Worm (Caenorhabditis elegans) whole organism, young adult: ENCODE measurements around the gene drp-1.

Experiments
- B0336.3 ChIP-seq: fragments of 200-800 bp; sonication (Bioruptor generic); IDR thresholded peaks from 2 replicates; pipeline ENCODE4 v1.3.6; 2022; ENCODE audit warnings: missing genetic modification characterization, missing compliant biosample characterization
- F23B12.7 ChIP-seq: sonication (generic microtip); optimal IDR thresholded peaks from 2 replicates; lab custom pipeline; 2017; ENCODE audit warnings: missing genetic modification characterization, mild to moderate bottlenecking, missing compliant biosample characterization, antibody characterized with exemption, moderate library complexity; ENCODE audit not compliant: insufficient read depth
- F55B11.4 ChIP-seq: sonication (generic microtip); optimal IDR thresholded peaks from 2 replicates; lab custom pipeline; 2016; ENCODE audit warnings: missing compliant biosample characterization, missing genetic modification characterization, borderline replicate concordance; ENCODE audit not compliant: insufficient read depth
- K12H6.12 ChIP-seq: fragments of 200-800 bp; sonication (Bioruptor generic); optimal IDR thresholded peaks from 2 replicates; lab custom pipeline; 2018; ENCODE audit warnings: mild to moderate bottlenecking, missing genetic modification characterization, missing compliant biosample characterization
- Y53F4B.3 ChIP-seq: fragments of 200-800 bp; sonication (Bioruptor generic); IDR thresholded peaks from 2 replicates; pipeline ENCODE4 v1.3.6; 2022; ENCODE audit warnings: missing genetic modification reagents, missing genetic modification characterization, missing compliant biosample characterization
- cebp-1 ChIP-seq, 2 experiments: fragments of 200-800 bp in 1 of 2; sonication (Bioruptor generic) in 1 of 2; sonication (generic microtip) in 1 of 2; IDR thresholded peaks in 1 of 2; optimal IDR thresholded peaks in 1 of 2; 2 replicates each; pipeline versions ENCODE4 v1.3.6 to Lab custom; 2017 to 2022; ENCODE audit warnings: missing compliant biosample characterization in 2 of 2, missing genetic modification characterization in 2 of 2, mild to moderate bottlenecking in 1 of 2, missing genetic modification reagents in 1 of 2, moderate library complexity in 1 of 2
- dox-1 ChIP-seq: fragments of 200-800 bp; sonication (Bioruptor generic); IDR thresholded peaks from 2 replicates; pipeline ENCODE4 v1.3.6; 2022; ENCODE audit warnings: missing genetic modification reagents, missing genetic modification characterization, missing compliant biosample characterization
- ets-4 ChIP-seq: fragments of 200-800 bp; sonication (Bioruptor generic); optimal IDR thresholded peaks from 2 replicates; lab custom pipeline; 2018; ENCODE audit warnings: mild to moderate bottlenecking, missing genetic modification characterization, missing compliant biosample characterization
- hmg-20 ChIP-seq: fragments of 200-800 bp; sonication (Bioruptor generic); IDR thresholded peaks from 2 replicates; pipeline ENCODE4 v1.3.6; 2022; ENCODE audit warnings: missing genetic modification reagents, missing genetic modification characterization, missing compliant biosample characterization
- hsf-1 ChIP-seq: fragments of 200-800 bp; sonication (Bioruptor generic); IDR thresholded peaks from 2 replicates; pipeline ENCODE4 v1.3.6; 2022; ENCODE audit warnings: missing genetic modification reagents, missing genetic modification characterization, missing compliant biosample characterization
- let-526 ChIP-seq: fragments of 200-800 bp; sonication (Bioruptor generic); IDR thresholded peaks from 2 replicates; pipeline ENCODE4 v1.3.6; 2022; ENCODE audit warnings: missing genetic modification reagents, missing genetic modification characterization, missing compliant biosample characterization
- let-607 ChIP-seq, 2 experiments: fragments of 200-800 bp in 1 of 2; sonication (Bioruptor generic) in 1 of 2; sonication (generic microtip) in 1 of 2; optimal IDR thresholded peaks; 2 replicates each; lab custom pipeline; 2016 to 2018; ENCODE audit warnings: mild to moderate bottlenecking in 2 of 2, missing compliant biosample characterization in 2 of 2, missing genetic modification characterization in 2 of 2, moderate library complexity in 2 of 2, missing genotype in 1 of 2
- lin-40 ChIP-seq: sonication (generic microtip); optimal IDR thresholded peaks from 2 replicates; lab custom pipeline; 2016; ENCODE audit warnings: missing genetic modification characterization, mild to moderate bottlenecking, missing compliant biosample characterization, missing genotype, missing genetic modification reagents
- madf-10 ChIP-seq: sonication (generic microtip); optimal IDR thresholded peaks from 2 replicates; lab custom pipeline; 2016; ENCODE audit warnings: mild to moderate bottlenecking, missing genetic modification characterization, missing compliant biosample characterization
- nhr-27 ChIP-seq: fragments of 200-800 bp; sonication (Bioruptor generic); optimal IDR thresholded peaks from 2 replicates; lab custom pipeline; 2018; ENCODE audit warnings: mild to moderate bottlenecking, missing genetic modification characterization, moderate library complexity, missing compliant biosample characterization
- nhr-80 ChIP-seq: sonication (generic microtip); optimal IDR thresholded peaks from 2 replicates; lab custom pipeline; 2016; ENCODE audit warnings: missing genetic modification characterization, missing compliant biosample characterization
- nhr-90 ChIP-seq: sonication (generic microtip); optimal IDR thresholded peaks from 2 replicates; lab custom pipeline; 2016; ENCODE audit warnings: missing genotype, mild to moderate bottlenecking, missing genetic modification characterization, missing compliant biosample characterization
- pha-4 ChIP-seq: fragments of 150-350 bp; sonication (generic microtip); optimal IDR thresholded peaks from 2 replicates; lab custom pipeline; 2014; ENCODE audit warnings: missing biosample characterization, missing genetic modification reagents, missing genetic modification characterization
- snpc-4 ChIP-seq, 5 experiments: fragments of 150-350 bp in 1 of 5; sonication (generic microtip) in 4 of 5; optimal IDR thresholded peaks; 2 replicates each; lab custom pipeline; 2014 to 2018; ENCODE audit warnings: missing genetic modification characterization in 5 of 5, missing biosample characterization in 3 of 5, antibody characterized with exemption in 2 of 5, mild to moderate bottlenecking in 2 of 5, missing compliant biosample characterization in 2 of 5, missing genotype in 2 of 5, moderate library complexity in 2 of 5, missing genetic modification reagents in 1 of 5
- tbp1 ChIP-seq: fragments of 200-800 bp; sonication (Bioruptor generic); optimal IDR thresholded peaks from 2 replicates; lab custom pipeline; 2018; ENCODE audit warnings: mild to moderate bottlenecking, missing genetic modification characterization, missing compliant biosample characterization
- ztf-22 ChIP-seq: fragments of 200-800 bp; sonication (Bioruptor generic); optimal IDR thresholded peaks from 2 replicates; lab custom pipeline; 2018; ENCODE audit warnings: mild to moderate bottlenecking, missing genetic modification characterization, moderate library complexity, missing compliant biosample characterization

Gene drp-1

DNA sequence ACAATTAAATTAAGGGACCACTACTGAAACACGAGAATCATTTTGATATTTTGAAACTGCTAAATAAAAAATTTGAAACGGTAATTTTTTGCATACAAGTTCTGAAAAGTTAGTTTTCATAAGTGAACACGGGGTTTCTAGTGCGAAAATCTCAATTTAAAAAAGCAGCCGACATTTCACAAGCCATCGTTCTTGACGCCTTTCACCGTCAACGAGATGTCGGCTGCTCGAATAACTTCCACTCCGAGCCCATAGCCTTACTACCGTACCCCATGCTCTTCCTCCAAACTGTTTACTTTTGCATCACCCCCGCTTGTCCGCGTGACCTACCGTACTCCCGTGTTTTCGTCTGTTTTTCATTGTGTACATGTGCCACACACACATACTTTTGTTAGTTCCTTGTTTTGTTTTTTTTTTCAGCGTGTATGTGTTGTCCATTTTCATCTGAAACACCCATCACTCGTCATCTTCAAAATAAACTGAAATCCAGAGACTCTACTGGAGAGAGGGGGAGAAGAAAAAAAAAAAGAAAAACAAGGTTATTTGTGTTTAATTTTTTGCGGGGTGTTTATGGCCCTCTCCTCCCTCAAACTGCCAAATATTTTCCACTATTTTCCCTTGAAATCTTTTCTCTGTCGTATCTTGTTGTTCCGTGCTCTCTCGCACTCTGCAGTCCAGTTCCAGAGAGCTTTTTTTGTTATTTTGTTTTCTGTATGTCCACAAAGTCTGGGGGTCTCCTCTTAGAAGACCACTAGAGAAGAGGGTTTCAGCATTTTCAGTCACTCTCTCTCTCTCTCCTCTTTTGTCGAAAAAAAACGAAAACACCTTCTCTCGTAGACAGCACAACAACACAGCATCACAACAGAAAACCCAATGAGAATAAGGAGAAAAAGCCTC lies 49.9 kb downstream of the drp-1 start:
- TF ChIP-seq F23B12.7 (tag; lab: Kevin White, UChicago) (no peak), let-526 (no peak), snpc-4 (GFP tag; optimal IDR thresholded peaks at IDR 0.05; lab: Kevin White, UChicago) (no peak), snpc-4 (tag; optimal IDR thresholded peaks at IDR 0.05; lab: Kevin White, UChicago) (peak in 3 of 4 experiments; percentile 17 to 68 (median 66)), hmg-20 (no peak), nhr-27 (tag; lab: Kevin White, UChicago) (no peak), hsf-1 (no peak), K12H6.12 (peak; percentile 36), pha-4 (tag; lab: Kevin White, UChicago) (no peak)
- TF ChIP-seq, all 124 proteins: peak for 2

DNA sequence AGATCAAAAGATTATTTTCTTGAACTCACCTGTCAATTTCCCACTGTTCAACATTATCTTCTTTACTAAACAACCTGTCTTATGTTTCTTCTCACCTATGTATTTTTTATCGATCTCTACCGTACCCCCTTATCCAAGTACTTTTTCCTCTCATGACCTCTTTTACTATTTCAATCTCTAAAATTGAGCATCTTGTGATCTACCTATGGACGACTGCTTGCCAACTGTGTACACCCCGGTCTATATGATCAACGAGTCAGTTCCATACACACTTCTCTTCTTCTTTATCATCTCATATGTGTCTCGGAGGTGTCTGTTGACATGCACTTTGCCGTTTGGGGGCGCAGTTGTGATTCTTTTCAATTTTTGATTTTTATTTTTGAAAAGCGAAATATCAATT lies 51.8 kb downstream of the drp-1 start:
- peak; percentile 67 for TF ChIP-seq dox-1 (GFP tag; lab: Robert Waterston, UW)
- TF ChIP-seq let-607 (tag; optimal IDR thresholded peaks at IDR 0.05; lab: Kevin White, UChicago) = peak; percentile 78 to 86
- peak; percentile 31 for TF ChIP-seq ztf-22
- peak; percentile 17 for TF ChIP-seq madf-10 (tag; lab: Kevin White, UChicago)
- TF ChIP-seq snpc-4 (GFP tag; optimal IDR thresholded peaks at IDR 0.05; lab: Kevin White, UChicago) = no peak
- peak in 1 of 4 experiments; percentile 16 for TF ChIP-seq snpc-4 (tag; optimal IDR thresholded peaks at IDR 0.05; lab: Kevin White, UChicago)
- peak; percentile 9 for TF ChIP-seq pha-4 (tag; lab: Kevin White, UChicago)
- TF ChIP-seq cebp-1 (GFP tag; IDR thresholded peaks at IDR 0.05; lab: Robert Waterston, UW) = no peak
- TF ChIP-seq cebp-1 (tag; optimal IDR thresholded peaks at IDR 0.05; lab: Kevin White, UChicago) = peak; percentile 62
- TF ChIP-seq B0336.3 = 0 out of 2 replicates have a peak, but pooled peaks have one; percentile 26
- TF ChIP-seq ets-4 (GFP tag; lab: Kevin White, UChicago) = peak; percentile 6
- peak; percentile 2 for TF ChIP-seq lin-40 (tag; lab: Kevin White, UChicago)
- no peak for TF ChIP-seq hsf-1
- TF ChIP-seq nhr-90 (tag; lab: Kevin White, UChicago) = peak; percentile 21
- TF ChIP-seq F55B11.4 (tag; lab: Kevin White, UChicago) = no peak
- TF ChIP-seq Y53F4B.3 (GFP tag; lab: Robert Waterston, UW) = no peak
- peak; percentile 18 for TF ChIP-seq tbp1 (GFP tag; lab: Kevin White, UChicago)
- TF ChIP-seq nhr-80 (tag; lab: Kevin White, UChicago) = peak; percentile 91
- TF ChIP-seq, all 124 proteins: peak for 13
